Worm (Caenorhabditis elegans) whole organism, midembryonic: ENCODE measurements around the gene ins-1.

ENCODE experiments used
- T22C8.4 ChIP-seq: fragments of 200-800 bp; sonication (Bioruptor generic); IDR thresholded peaks from 2 replicates; pipeline ENCODE4 v1.3.6; 2022; ENCODE audit warnings: missing genetic modification characterization, missing compliant biosample characterization
- cog-1 ChIP-seq: sonication (generic microtip); optimal IDR thresholded peaks from 2 replicates; lab custom pipeline; 2016; ENCODE audit warnings: missing genetic modification characterization, missing compliant biosample characterization
- flt-1 ChIP-seq: fragments of 200-800 bp; sonication (Bioruptor generic); IDR thresholded peaks from 2 replicates; pipeline ENCODE4 v1.3.6; 2022; ENCODE audit warnings: missing genetic modification characterization, missing compliant biosample characterization
- klf-2 ChIP-seq: fragments of 200-800 bp; sonication (Bioruptor generic); conservative IDR thresholded peaks from 2 replicates; pipeline ENCODE4 v1.3.6; 2022; ENCODE audit warnings: missing genetic modification reagents, missing genetic modification characterization, missing compliant biosample characterization
- med-1 ChIP-seq: sonication (generic microtip); optimal IDR thresholded peaks from 2 replicates; lab custom pipeline; 2017; ENCODE audit warnings: missing genetic modification characterization, mild to moderate bottlenecking, missing compliant biosample characterization, antibody characterized with exemption, missing genetic modification reagents; ENCODE audit not compliant: insufficient read depth
- ref-1 ChIP-seq: fragments of 200-800 bp; sonication (Bioruptor generic); conservative IDR thresholded peaks from 2 replicates; pipeline ENCODE4 v1.3.6; 2022; ENCODE audit warnings: missing genetic modification reagents, missing genetic modification characterization, missing compliant biosample characterization
- ztf-23 ChIP-seq: fragments of 200-800 bp; sonication (Bioruptor generic); IDR thresholded peaks from 2 replicates; pipeline ENCODE4 v1.3.6; 2022; ENCODE audit warnings: missing genetic modification reagents, missing genetic modification characterization, missing compliant biosample characterization
- ztf-29 ChIP-seq: fragments of 200-800 bp; sonication (Bioruptor generic); IDR thresholded peaks from 2 replicates; pipeline ENCODE4 v1.3.6; 2022; ENCODE audit warnings: missing genetic modification reagents, missing genetic modification characterization, missing compliant biosample characterization

DNA sequence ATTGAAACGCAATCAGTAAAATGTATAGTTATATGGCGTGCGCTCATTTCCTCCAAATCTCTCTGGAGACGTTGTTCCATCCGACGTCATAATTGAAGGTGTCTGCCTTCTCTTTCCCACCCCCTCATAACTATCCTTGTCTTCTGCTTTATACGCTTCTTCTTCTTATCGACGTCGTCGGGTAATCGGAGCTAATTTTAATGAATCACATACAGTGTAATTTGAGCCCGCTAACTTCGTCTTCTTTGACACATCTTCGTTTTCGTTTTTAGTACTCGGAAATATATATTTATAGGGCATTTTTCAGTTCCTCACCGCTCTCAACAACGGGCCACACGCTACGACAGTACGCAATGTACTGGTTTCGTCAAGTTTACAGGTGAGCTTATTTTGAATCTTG, at the start of gene ins-1:
- no peak for TF ChIP-seq flt-1 (GFP tag; lab: Robert Waterston, UW)
- TF ChIP-seq T22C8.4 (GFP tag; lab: Robert Waterston, UW) = no peak
- TF ChIP-seq ztf-23 (GFP tag; lab: Robert Waterston, UW) = no peak
- no peak for TF ChIP-seq ztf-29 (GFP tag; lab: Robert Waterston, UW)
- TF ChIP-seq cog-1 (tag; lab: Kevin White, UChicago) = no peak
- no peak for TF ChIP-seq klf-2 (GFP tag; lab: Robert Waterston, UW)
- no peak for TF ChIP-seq med-1 (GFP tag; lab: Kevin White, UChicago)
- TF ChIP-seq ref-1 = no peak
